Fruit fly (Drosophila melanogaster) whole organism, embryonic: ENCODE measurements around the gene Eip63E.

Experiments
- Aef1 ChIP-seq: fragments of 200-800 bp; sonication (Bioruptor generic); IDR thresholded peaks from 3 replicates; pipeline ENCODE4 v1.3.6; 2022; ENCODE audit warnings: missing biosample characterization, missing genetic modification characterization
- Asciz ChIP-seq: fragments of 200-800 bp; sonication (Bioruptor generic); optimal IDR thresholded peaks from 2 replicates; lab custom pipeline; 2017; ENCODE audit warnings: missing biosample characterization, mild to moderate bottlenecking, missing genetic modification characterization, missing genetic modification reagents
- Atf-2 ChIP-seq: fragments of 200-800 bp; sonication (Bioruptor generic); optimal IDR thresholded peaks from 2 replicates; lab custom pipeline; 2016; ENCODE audit warnings: missing biosample characterization, missing genetic modification characterization
- C15 ChIP-seq: fragments of 200-800 bp; sonication (Bioruptor generic); IDR thresholded peaks from 3 replicates; pipeline ENCODE4 v1.3.6; 2022; ENCODE audit warnings: missing biosample characterization, missing genetic modification characterization
- CG10147 ChIP-seq: fragments of 200-800 bp; sonication (Bioruptor generic); optimal IDR thresholded peaks from 2 replicates; lab custom pipeline; 2019; ENCODE audit warnings: missing biosample characterization, mild to moderate bottlenecking, missing genetic modification characterization, moderate library complexity
- CG10209 ChIP-seq: fragments of 200-800 bp; sonication (Bioruptor generic); optimal IDR thresholded peaks from 3 replicates; lab custom pipeline; 2017; ENCODE audit warnings: missing biosample characterization, mild to moderate bottlenecking, missing genetic modification characterization, missing genetic modification reagents
- CG10274 ChIP-seq: fragments of 200-800 bp; sonication (Bioruptor generic); optimal IDR thresholded peaks from 3 replicates; lab custom pipeline; 2017; ENCODE audit warnings: missing biosample characterization, mild to moderate bottlenecking, missing genetic modification characterization
- CG10565 ChIP-seq: fragments of 200-800 bp; sonication (Bioruptor generic); optimal IDR thresholded peaks from 3 replicates; lab custom pipeline; 2016; ENCODE audit warnings: missing biosample characterization, mild to moderate bottlenecking, missing genetic modification characterization
- CG11695 ChIP-seq: fragments of 200-800 bp; sonication (Bioruptor generic); IDR thresholded peaks from 3 replicates; pipeline ENCODE4 v1.3.6; 2022; ENCODE audit warnings: missing biosample characterization, missing genetic modification characterization
- CG12155 ChIP-seq: fragments of 200-800 bp; sonication (Bioruptor generic); optimal IDR thresholded peaks from 3 replicates; lab custom pipeline; 2016; ENCODE audit warnings: missing biosample characterization, missing genetic modification characterization
- CG12744 ChIP-seq: fragments of 200-800 bp; sonication (Bioruptor generic); optimal IDR thresholded peaks from 2 replicates; lab custom pipeline; 2016; ENCODE audit warnings: missing biosample characterization, missing genetic modification characterization
- CG14965 ChIP-seq: fragments of 200-800 bp; sonication (Bioruptor generic); optimal IDR thresholded peaks from 2 replicates; lab custom pipeline; 2016; ENCODE audit warnings: missing biosample characterization, missing genetic modification characterization, borderline replicate concordance
- CG15073 ChIP-seq: fragments of 200-800 bp; sonication (Bioruptor generic); optimal IDR thresholded peaks from 2 replicates; lab custom pipeline; 2016; ENCODE audit warnings: missing biosample characterization, missing genetic modification characterization
- CG17385 ChIP-seq: fragments of 200-800 bp; sonication (Bioruptor generic); optimal IDR thresholded peaks from 3 replicates; lab custom pipeline; 2018; ENCODE audit warnings: missing biosample characterization, mild to moderate bottlenecking, missing genetic modification characterization
- CG17912 ChIP-seq: fragments of 200-800 bp; sonication (Bioruptor generic); optimal IDR thresholded peaks from 2 replicates; lab custom pipeline; 2018; ENCODE audit warnings: missing biosample characterization, mild to moderate bottlenecking, missing genetic modification characterization
- CG2129 ChIP-seq: fragments of 200-800 bp; sonication (Bioruptor generic); IDR thresholded peaks from 2 replicates; pipeline ENCODE4 v1.3.6; 2022; ENCODE audit warnings: missing biosample characterization, missing genetic modification characterization; ENCODE audit not compliant: partially characterized antibody
- CG31365 ChIP-seq: fragments of 200-800 bp; sonication (Bioruptor generic); optimal IDR thresholded peaks from 2 replicates; lab custom pipeline; 2018; ENCODE audit warnings: missing biosample characterization, mild to moderate bottlenecking, missing genetic modification characterization
- CG3838 ChIP-seq: fragments of 200-800 bp; sonication (Bioruptor generic); optimal IDR thresholded peaks from 3 replicates; lab custom pipeline; 2016; ENCODE audit warnings: missing biosample characterization, missing genetic modification characterization
- CG42726 ChIP-seq: fragments of 200-800 bp; sonication (Bioruptor generic); IDR thresholded peaks from 2 replicates; pipeline ENCODE4 v1.3.6; 2022; ENCODE audit warnings: missing biosample characterization, missing genetic modification characterization; ENCODE audit not compliant: partially characterized antibody
- CG4328 ChIP-seq: fragments of 200-800 bp; sonication (Bioruptor generic); optimal IDR thresholded peaks from 3 replicates; lab custom pipeline; 2017; ENCODE audit warnings: missing biosample characterization, missing genetic modification reagents, missing genetic modification characterization
- CG4820 ChIP-seq: fragments of 200-800 bp; sonication (Bioruptor generic); optimal IDR thresholded peaks from 3 replicates; lab custom pipeline; 2016; ENCODE audit warnings: missing biosample characterization, missing genetic modification characterization
- CG7745 ChIP-seq: fragments of 200-800 bp; sonication (Bioruptor generic); optimal IDR thresholded peaks from 2 replicates; lab custom pipeline; 2018; ENCODE audit warnings: missing biosample characterization, mild to moderate bottlenecking, missing genetic modification characterization, moderate library complexity
- CG8478 ChIP-seq: fragments of >200 bp; optimal IDR thresholded peaks from 2 replicates; lab custom pipeline; 2018
- CG9215 ChIP-seq: fragments of 200-800 bp; sonication (Bioruptor generic); IDR thresholded peaks from 2 replicates; pipeline ENCODE4 v1.3.6; 2022; ENCODE audit warnings: missing biosample characterization, missing genetic modification characterization
- CoRest ChIP-seq: fragments of 200-800 bp; sonication (Bioruptor generic); optimal IDR thresholded peaks from 3 replicates; lab custom pipeline; 2018; ENCODE audit warnings: missing biosample characterization, mild to moderate bottlenecking, missing genetic modification characterization, moderate library complexity
- Dll ChIP-seq: fragments of 200-800 bp; sonication (Bioruptor generic); IDR thresholded peaks from 4 replicates; pipeline ENCODE4 v1.3.6; 2022; ENCODE audit warnings: missing biosample characterization, missing genetic modification characterization; ENCODE audit not compliant: partially characterized antibody
- Hmx ChIP-seq: fragments of 200-800 bp; sonication (Bioruptor generic); optimal IDR thresholded peaks from 2 replicates; lab custom pipeline; 2016; ENCODE audit warnings: missing biosample characterization, missing genetic modification characterization
- Mrtf ChIP-seq: fragments of 200-800 bp; sonication (Bioruptor generic); IDR thresholded peaks from 3 replicates; pipeline ENCODE4 v1.3.6; 2022; ENCODE audit warnings: missing biosample characterization, missing genetic modification characterization
- Nf-YB ChIP-seq: fragments of 200-800 bp; sonication (Bioruptor generic); optimal IDR thresholded peaks from 3 replicates; lab custom pipeline; 2019; ENCODE audit warnings: missing biosample characterization, mild to moderate bottlenecking, missing genetic modification characterization, moderate library complexity
- Ravus ChIP-seq: fragments of 200-800 bp; sonication (Bioruptor generic); IDR thresholded peaks from 2 replicates; pipeline ENCODE4 v1.3.6; 2022; ENCODE audit warnings: missing biosample characterization, missing genetic modification characterization
- Side ChIP-seq: fragments of 200-800 bp; sonication (Bioruptor generic); optimal IDR thresholded peaks from 2 replicates; lab custom pipeline; 2016; ENCODE audit warnings: missing biosample characterization, missing genetic modification characterization
- Usf ChIP-seq: fragments of 200-800 bp; sonication (Bioruptor generic); optimal IDR thresholded peaks from 2 replicates; lab custom pipeline; 2017; ENCODE audit warnings: missing genotype, missing biosample characterization, missing genetic modification characterization
- bbx ChIP-seq: fragments of 200-800 bp; sonication (Bioruptor generic); IDR thresholded peaks from 2 replicates; pipeline ENCODE4 v1.3.6; 2022; ENCODE audit warnings: missing biosample characterization, missing genetic modification characterization; ENCODE audit not compliant: partially characterized antibody
- chinmo ChIP-seq: fragments of 200-800 bp; sonication (Bioruptor generic); IDR thresholded peaks from 4 replicates; pipeline ENCODE4 v1.3.6; 2022; ENCODE audit warnings: missing biosample characterization, missing genetic modification characterization; ENCODE audit not compliant: partially characterized antibody
- ci ChIP-seq: fragments of 200-800 bp; sonication (Bioruptor generic); IDR thresholded peaks from 3 replicates; pipeline ENCODE4 v1.3.6; 2022; ENCODE audit warnings: missing biosample characterization, missing genetic modification characterization
- danr ChIP-seq: fragments of 200-800 bp; sonication (Bioruptor generic); IDR thresholded peaks from 2 replicates; pipeline ENCODE4 v1.3.6; 2022; ENCODE audit warnings: missing biosample characterization, missing genetic modification characterization
- fd96Cb ChIP-seq: fragments of 200-800 bp; sonication (Bioruptor generic); optimal IDR thresholded peaks from 2 replicates; lab custom pipeline; 2018; ENCODE audit warnings: missing biosample characterization, mild to moderate bottlenecking, missing genetic modification characterization, moderate library complexity
- fru ChIP-seq: fragments of >200 bp; optimal IDR thresholded peaks from 2 replicates; lab custom pipeline; 2017
- hbn ChIP-seq: fragments of 200-800 bp; sonication (Bioruptor generic); IDR thresholded peaks from 2 replicates; pipeline ENCODE4 v1.3.6; 2022; ENCODE audit warnings: missing biosample characterization, missing genetic modification characterization; ENCODE audit not compliant: partially characterized antibody
- her ChIP-seq: fragments of 200-800 bp; sonication (Bioruptor generic); optimal IDR thresholded peaks from 2 replicates; lab custom pipeline; 2016; ENCODE audit warnings: missing biosample characterization, missing genetic modification characterization
- hkb ChIP-seq, 2 experiments: fragments of 200-800 bp in 1 of 2; fragments of >200 bp in 1 of 2; sonication (Bioruptor generic) in 1 of 2; IDR thresholded peaks in 1 of 2; optimal IDR thresholded peaks in 1 of 2; 2 replicates each; pipeline versions ENCODE4 v1.3.6 to Lab custom; 2017 to 2022; ENCODE audit warnings: missing biosample characterization in 1 of 2, missing genetic modification characterization in 1 of 2
- insv ChIP-seq, 2 experiments: fragments of 200-800 bp; sonication (Bioruptor generic); optimal IDR thresholded peaks; 3 replicates each; lab custom pipeline; 2016 to 2018; ENCODE audit warnings: missing biosample characterization in 2 of 2, missing genetic modification characterization in 2 of 2
- inv ChIP-seq: fragments of 200-800 bp; sonication (Bioruptor generic); IDR thresholded peaks from 2 replicates; pipeline ENCODE4 v1.3.6; 2022; ENCODE audit warnings: missing biosample characterization, missing genetic modification characterization; ENCODE audit not compliant: partially characterized antibody
- ken ChIP-seq: fragments of 200-800 bp; sonication (Bioruptor generic); IDR thresholded peaks from 3 replicates; pipeline ENCODE4 v1.3.6; 2022; ENCODE audit warnings: missing biosample characterization, missing genetic modification characterization
- luna ChIP-seq: fragments of 200-800 bp; sonication (Bioruptor generic); optimal IDR thresholded peaks from 2 replicates; lab custom pipeline; 2016; ENCODE audit warnings: missing biosample characterization, missing genetic modification characterization
- maf-S ChIP-seq: fragments of 200-800 bp; sonication (Bioruptor generic); optimal IDR thresholded peaks from 2 replicates; lab custom pipeline; 2016; ENCODE audit warnings: missing biosample characterization, missing genetic modification characterization
- pnt ChIP-seq: fragments of 200-800 bp; sonication (Bioruptor generic); optimal IDR thresholded peaks from 3 replicates; lab custom pipeline; 2016; ENCODE audit warnings: missing biosample characterization, missing genetic modification characterization
- sr ChIP-seq: fragments of 200-800 bp; sonication (Bioruptor generic); IDR thresholded peaks from 3 replicates; pipeline ENCODE4 v1.3.6; 2022; ENCODE audit warnings: missing biosample characterization, missing genetic modification characterization
- tin ChIP-seq: fragments of 200-800 bp; sonication (Bioruptor generic); optimal IDR thresholded peaks from 3 replicates; lab custom pipeline; 2016; ENCODE audit warnings: missing biosample characterization, missing genetic modification characterization
- toy ChIP-seq: fragments of 200-800 bp; sonication (Bioruptor generic); IDR thresholded peaks from 2 replicates; pipeline ENCODE4 v1.3.6; 2022; ENCODE audit warnings: missing biosample characterization, missing genetic modification characterization
- twi ChIP-seq: fragments of 200-800 bp; optimal IDR thresholded peaks from 2 replicates; lab custom pipeline; 2019; ENCODE audit warnings: missing biosample characterization, mild to moderate bottlenecking, missing genetic modification characterization, moderate library complexity

Gene Eip63E

DNA sequence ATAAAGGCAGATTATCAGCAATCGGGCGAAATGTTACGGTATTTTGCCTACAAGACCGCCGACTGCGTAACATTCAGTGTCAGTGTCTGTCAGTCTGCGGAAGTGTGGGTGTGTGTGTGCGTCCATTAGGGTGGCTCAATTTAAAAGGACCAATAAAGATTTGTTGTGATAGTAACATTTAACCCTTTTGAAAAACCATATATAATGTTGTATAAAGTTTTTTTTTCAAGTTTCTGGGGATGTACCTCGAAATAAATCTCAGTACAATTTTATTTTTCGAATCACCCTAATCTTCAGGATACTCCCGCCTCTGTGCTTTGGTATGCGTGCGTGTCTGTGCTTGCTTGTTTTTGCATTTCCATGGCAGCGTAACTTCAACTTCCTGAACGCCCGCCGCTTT, 42.8 kb upstream of the Eip63E start (continued):
- peak; percentile 68 for TF ChIP-seq CoRest
- TF ChIP-seq maf-S = peak; percentile 34
- peak; percentile 49; the same call in 1 of the 3 replicates for TF ChIP-seq Mrtf (GFP tag; lab: Robert Waterston, UW)
- no peak for TF ChIP-seq hbn
- TF ChIP-seq Atf-2 (GFP tag; lab: Kevin White, UChicago) = peak; percentile 15
- peak; percentile 43 for TF ChIP-seq CG12155
- no peak for TF ChIP-seq bbx (GFP tag; lab: Robert Waterston, UW)
- TF ChIP-seq CG10147 (GFP tag; lab: Kevin White, UChicago) = peak; percentile 73
- TF ChIP-seq CG10565 (GFP tag; lab: Kevin White, UChicago) = no peak
- TF ChIP-seq Asciz = peak; percentile 54
- TF ChIP-seq CG31365 (tag; lab: Kevin White, UChicago) = peak; percentile 65
- TF ChIP-seq CG17912 = no peak
- TF ChIP-seq toy = no peak
- peak; percentile 49; the same call in 2 of the 3 replicates for TF ChIP-seq Aef1 (GFP tag; lab: Robert Waterston, UW)
- TF ChIP-seq Hmx (GFP tag; lab: Kevin White, UChicago) = no peak
- peak; percentile 68 for TF ChIP-seq CG10209 (GFP tag; lab: Kevin White, UChicago)
- TF ChIP-seq ken = peak; percentile 62; the same call in 2 of the 3 replicates
- TF ChIP-seq CG4328 (GFP tag; lab: Kevin White, UChicago) = peak; percentile 63
- TF ChIP-seq C15 (GFP tag; lab: Robert Waterston, UW) = no peak
- 0 out of 2 replicates have a peak, but pooled peaks have one; percentile 25 for TF ChIP-seq danr
- no peak; the same call in 1 of the 2 replicates for TF ChIP-seq Ravus (GFP tag; lab: Robert Waterston, UW)
- no peak for TF ChIP-seq CG42726 (GFP tag; lab: Robert Waterston, UW)
- TF ChIP-seq pnt (GFP tag; lab: Kevin White, UChicago) = peak; percentile 26
- TF ChIP-seq CG10274 (GFP tag; lab: Kevin White, UChicago) = peak; percentile 51
- TF ChIP-seq tin = peak; percentile 41
- TF ChIP-seq CG14965 (GFP tag; lab: Kevin White, UChicago) = peak; percentile 19
- TF ChIP-seq Dll = no peak
- TF ChIP-seq CG4820 (GFP tag; lab: Kevin White, UChicago) = peak; percentile 32
- peak; percentile 72 for TF ChIP-seq her
- TF ChIP-seq CG3838 (GFP tag; lab: Kevin White, UChicago) = no peak
- peak; percentile 74; the same call in 2 of the 3 replicates for TF ChIP-seq CG11695 (GFP tag; lab: Robert Waterston, UW)
- no peak for TF ChIP-seq sr
- no peak for TF ChIP-seq Usf (GFP tag; lab: Kevin White, UChicago)
- TF ChIP-seq fru (lab: Kevin White, UChicago) = no peak
- TF ChIP-seq ci = peak; percentile 89
- peak in 1 of 2 experiments; percentile 9 for TF ChIP-seq insv (GFP tag; optimal IDR thresholded peaks at IDR 0.05; lab: Kevin White, UChicago)
- TF ChIP-seq CG12744 (GFP tag; lab: Kevin White, UChicago) = no peak
- peak; percentile 27 for TF ChIP-seq luna (GFP tag; lab: Kevin White, UChicago)
- no peak for TF ChIP-seq chinmo
- peak; percentile 54 for TF ChIP-seq fd96Cb (tag; lab: Kevin White, UChicago)
- peak; percentile 32 for TF ChIP-seq Nf-YB (GFP tag; lab: Kevin White, UChicago)
- TF ChIP-seq CG8478 = no peak
- no peak for TF ChIP-seq inv
- peak; percentile 63 for TF ChIP-seq Side (GFP tag; lab: Kevin White, UChicago)
- no peak for TF ChIP-seq twi
- TF ChIP-seq CG9215 (GFP tag; lab: Robert Waterston, UW) = peak; percentile 25; the same call in 1 of the 2 replicates
- peak; percentile 78 for TF ChIP-seq CG17385
- TF ChIP-seq CG15073 (GFP tag; lab: Kevin White, UChicago) = no peak
- TF ChIP-seq CG7745 (tag; lab: Kevin White, UChicago) = no peak
- TF ChIP-seq CG2129 (GFP tag; lab: Robert Waterston, UW) = no peak
- no peak for TF ChIP-seq hkb (optimal IDR thresholded peaks at IDR 0.05; lab: Kevin White, UChicago)
- peak; percentile 89 for TF ChIP-seq hkb (GFP tag; IDR thresholded peaks at IDR 0.05; lab: Robert Waterston, UW)
